Fruit fly (Drosophila melanogaster): ENCODE data around the gene CG2202.

- TF ChIP-seq psq (optimal IDR thresholded peaks at IDR 0.05) (no peak), Sin3A (optimal IDR thresholded peaks at IDR 0.05) (no peak), h (optimal IDR thresholded peaks at IDR 0.05) (no peak)
These were observed 8.8 kb downstream of the CG2202 start, which contains the start of the genes sofe and CG2186 for dm6 chrX:10857376-10857775.

Measured in Kc167 (cell line).